Fruit fly (Drosophila melanogaster): ENCODE results near the gene bigmax.

bigmax gene

dm6 chr3R:27281022-27281810 lies 7.1 kb downstream of the bigmax start (continued):
- TF ChIP-seq CG18599 (GFP tag; optimal IDR thresholded peaks at IDR 0.05) (peak; percentile 98), bigmax (GFP tag; optimal IDR thresholded peaks at IDR 0.05) (peak; percentile 68), oc (tag; optimal IDR thresholded peaks at IDR 0.05) (peak; percentile 95), MESR4 (GFP tag; optimal IDR thresholded peaks at IDR 0.05) (peak; percentile 63), danr (GFP tag; IDR thresholded peaks at IDR 0.05) (peak; percentile 95), Ets97D (GFP tag; optimal IDR thresholded peaks at IDR 0.05) (peak; percentile 75), CG4404 (GFP tag; IDR thresholded peaks at IDR 0.05) (peak; percentile 85), Poxn (GFP tag; IDR thresholded peaks at IDR 0.05) (peak; percentile 88), Atf3 (GFP tag; optimal IDR thresholded peaks at IDR 0.05) (peak; percentile 93), ara (GFP tag; IDR thresholded peaks at IDR 0.05) (peak; percentile 96), twi (tag; optimal IDR thresholded peaks at IDR 0.05) (peak; percentile 67), CG18476 (GFP tag; optimal IDR thresholded peaks at IDR 0.05) (peak; percentile 83), en (GFP tag; optimal IDR thresholded peaks at IDR 0.05) (peak; percentile 82), grau (tag; optimal IDR thresholded peaks at IDR 0.05) (peak; percentile 94), Neu2 (GFP tag; optimal IDR thresholded peaks at IDR 0.05; ENCODE audit: borderline replicate concordance) (peak; percentile 58), Scr (GFP tag; IDR thresholded peaks at IDR 0.05; ENCODE audit: partially characterized antibody) (peak; percentile 13), CG15479 (GFP tag; optimal IDR thresholded peaks at IDR 0.05) (no peak), abd-A (tag; optimal IDR thresholded peaks at IDR 0.05) (peak; percentile 88), caup (GFP tag; optimal IDR thresholded peaks at IDR 0.05; ENCODE audit: severe bottlenecking) (peak; percentile 97), Asciz (GFP tag; optimal IDR thresholded peaks at IDR 0.05) (peak; percentile 92), Bteb2 (GFP tag; optimal IDR thresholded peaks at IDR 0.05) (peak; percentile 91), CG6175 (GFP tag; IDR thresholded peaks at IDR 0.05) (peak; percentile 93), ase (GFP tag; IDR thresholded peaks at IDR 0.05) (peak; percentile 96), gro (GFP tag; optimal IDR thresholded peaks at IDR 0.05) (peak; percentile 92), CG9876 (GFP tag; optimal IDR thresholded peaks at IDR 0.05) (peak; percentile 90), B-H2 (GFP tag; optimal IDR thresholded peaks at IDR 0.05) (peak; percentile 73), mld (GFP tag; IDR thresholded peaks at IDR 0.05; ENCODE audit: partially characterized antibody) (no peak), shn (GFP tag; optimal IDR thresholded peaks at IDR 0.05) (peak; percentile 96), CG6683 (GFP tag; optimal IDR thresholded peaks at IDR 0.05) (peak; percentile 91), CG5953 (GFP tag; IDR thresholded peaks at IDR 0.05) (peak; percentile 96), unc-4 (GFP tag; IDR thresholded peaks at IDR 0.05; ENCODE audit: partially characterized antibody) (peak; percentile 23), BEAF-32 (GFP tag; optimal IDR thresholded peaks at IDR 0.05) (peak; percentile 27), sna (GFP tag; IDR thresholded peaks at IDR 0.05; ENCODE audit: partially characterized antibody) (no peak), org-1 (GFP tag; optimal IDR thresholded peaks at IDR 0.05) (peak; percentile 97), CG2875 (GFP tag; optimal IDR thresholded peaks at IDR 0.05) (peak; percentile 89), Usf (GFP tag; optimal IDR thresholded peaks at IDR 0.05) (peak; percentile 92), CG32767 (GFP tag; IDR thresholded peaks at IDR 0.05) (peak; percentile 97), CrebB (tag; optimal IDR thresholded peaks at IDR 0.05) (peak; percentile 96), usp (GFP tag; optimal IDR thresholded peaks at IDR 0.05) (no peak), h (optimal IDR thresholded peaks at IDR 0.05) (no peak), CG10959 (GFP tag; IDR thresholded peaks at IDR 0.05) (peak; percentile 92), Dfd (GFP tag; optimal IDR thresholded peaks at IDR 0.05) (no peak), zf30C (GFP tag; optimal IDR thresholded peaks at IDR 0.05) (no peak), seq (GFP tag; IDR thresholded peaks at IDR 0.05) (peak; percentile 98), nerfin-2 (GFP tag; IDR thresholded peaks at IDR 0.05; ENCODE audit: partially characterized antibody) (peak; percentile 62), D19A (tag; optimal IDR thresholded peaks at IDR 0.05) (peak; percentile 87), Mad (GFP tag; optimal IDR thresholded peaks at IDR 0.05) (peak; percentile 95), CG14441 (GFP tag; IDR thresholded peaks at IDR 0.05) (peak; percentile 98), ttk (GFP tag; IDR thresholded peaks at IDR 0.05) (peak; percentile 95)

All from whole organism, embryonic.